Fruit fly (Drosophila melanogaster): ENCODE data around the gene Tango14.

The Tango14 gene

DNA sequence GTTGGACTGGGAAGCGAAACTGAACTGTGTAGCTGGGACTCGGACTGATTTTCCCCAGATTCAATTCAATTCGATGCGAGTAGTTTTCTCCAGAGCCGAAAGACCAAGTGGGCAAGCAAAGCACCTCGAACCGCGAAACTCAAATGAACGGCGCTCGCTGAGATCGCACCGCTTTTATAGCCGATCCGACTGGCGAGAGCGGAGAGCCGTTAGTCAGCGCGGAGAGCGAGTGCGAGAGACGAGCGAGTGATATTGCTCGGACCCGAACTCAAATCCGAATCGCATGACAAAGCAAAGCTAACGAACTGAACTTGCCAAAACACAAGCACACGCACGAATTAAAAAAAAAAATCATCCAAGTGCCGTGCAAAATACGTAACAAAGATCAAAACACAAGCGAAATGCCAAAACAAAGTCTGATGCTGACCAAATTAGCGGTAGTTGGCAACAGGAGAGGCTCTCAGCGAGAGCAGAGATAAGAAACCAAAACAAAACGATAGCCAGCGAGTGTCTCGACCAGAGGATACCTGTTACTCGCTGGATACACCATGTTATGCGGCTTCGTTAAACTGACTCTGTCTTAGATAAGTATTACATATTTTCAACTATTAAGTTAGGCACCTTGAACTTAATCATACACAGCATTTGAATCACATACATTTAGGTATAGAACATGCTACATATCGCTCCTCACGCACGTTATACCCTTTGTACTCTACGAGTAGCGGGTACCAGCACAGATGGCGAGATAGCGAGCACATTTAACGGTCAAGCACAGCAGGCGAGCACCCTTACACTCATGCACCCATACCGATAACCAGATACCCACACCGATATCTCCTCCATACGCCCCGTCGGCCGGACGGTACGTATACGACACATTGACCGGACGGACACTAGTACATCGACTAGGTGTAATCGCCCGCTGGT, 39.3 kb upstream of the Tango14 start (continued):
- TF ChIP-seq CG11294 (GFP tag; IDR thresholded peaks at IDR 0.05) (peak; percentile 79), CG1621 (tag; optimal IDR thresholded peaks at IDR 0.05) (peak; percentile 55), achi (GFP tag; optimal IDR thresholded peaks at IDR 0.05) (peak; percentile 76), CG8319 (GFP tag; optimal IDR thresholded peaks at IDR 0.05) (peak; percentile 75), CG34406 (GFP tag; optimal IDR thresholded peaks at IDR 0.05) (peak; percentile 78), CG10669 (GFP tag; optimal IDR thresholded peaks at IDR 0.05) (peak; percentile 62), lz (GFP tag; optimal IDR thresholded peaks at IDR 0.05) (peak; percentile 83), pdm3 (GFP tag; optimal IDR thresholded peaks at IDR 0.05) (peak; percentile 85), dsx (GFP tag; optimal IDR thresholded peaks at IDR 0.05; ENCODE audit: poor library complexity, severe bottlenecking) (peak; percentile 34), Hr39 (GFP tag; optimal IDR thresholded peaks at IDR 0.05) (peak; percentile 82), Hr38 (GFP tag; optimal IDR thresholded peaks at IDR 0.05) (no peak), CG10631 (GFP tag; optimal IDR thresholded peaks at IDR 0.05) (peak; percentile 68), Gug (GFP tag; IDR thresholded peaks at IDR 0.05) (peak; percentile 70), Lpt (GFP tag; optimal IDR thresholded peaks at IDR 0.05) (peak; percentile 1), Eip75B (GFP tag; optimal IDR thresholded peaks at IDR 0.05) (peak; percentile 77), CG3032 (tag; optimal IDR thresholded peaks at IDR 0.05) (peak; percentile 48), Ets96B (tag; optimal IDR thresholded peaks at IDR 0.05) (peak; percentile 55)

DNA sequence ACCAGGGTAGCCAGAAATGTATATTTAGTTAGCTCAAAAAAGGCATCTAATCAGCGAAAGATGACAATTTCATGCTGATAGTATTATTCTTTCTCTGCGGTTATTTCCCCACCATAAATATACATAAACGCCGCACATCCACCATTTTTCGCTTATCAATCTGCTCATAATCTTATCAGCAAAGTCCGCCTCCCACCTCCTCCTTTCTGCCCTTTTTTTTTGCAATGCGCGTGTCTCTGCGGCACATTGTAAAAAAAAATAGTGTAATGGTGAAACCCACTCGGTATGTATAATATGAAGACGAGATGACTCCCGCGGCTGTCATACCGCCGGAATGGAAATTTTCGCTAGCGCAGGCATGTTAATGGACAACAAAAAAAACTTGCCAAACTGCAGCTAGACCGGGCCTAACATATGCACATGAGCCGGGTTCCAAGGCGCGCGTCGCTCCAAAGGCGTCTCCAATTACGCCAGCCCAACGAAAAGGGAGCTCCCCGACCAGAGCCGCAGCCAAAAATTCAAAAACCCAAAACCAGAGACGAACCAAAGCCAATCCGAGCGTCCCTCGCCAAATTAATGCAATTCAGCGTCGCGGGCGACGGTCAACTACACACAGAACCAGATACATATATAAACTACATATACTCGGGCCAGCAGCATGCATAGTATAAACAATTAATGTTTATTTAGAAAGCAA, 38.1 kb upstream of the Tango14 start:
- no peak for TF ChIP-seq Gug (GFP tag; IDR thresholded peaks at IDR 0.05)
- TF ChIP-seq CG6163 (GFP tag; IDR thresholded peaks at IDR 0.05): peak; percentile 23; the same call in 1 of the 3 replicates

DNA sequence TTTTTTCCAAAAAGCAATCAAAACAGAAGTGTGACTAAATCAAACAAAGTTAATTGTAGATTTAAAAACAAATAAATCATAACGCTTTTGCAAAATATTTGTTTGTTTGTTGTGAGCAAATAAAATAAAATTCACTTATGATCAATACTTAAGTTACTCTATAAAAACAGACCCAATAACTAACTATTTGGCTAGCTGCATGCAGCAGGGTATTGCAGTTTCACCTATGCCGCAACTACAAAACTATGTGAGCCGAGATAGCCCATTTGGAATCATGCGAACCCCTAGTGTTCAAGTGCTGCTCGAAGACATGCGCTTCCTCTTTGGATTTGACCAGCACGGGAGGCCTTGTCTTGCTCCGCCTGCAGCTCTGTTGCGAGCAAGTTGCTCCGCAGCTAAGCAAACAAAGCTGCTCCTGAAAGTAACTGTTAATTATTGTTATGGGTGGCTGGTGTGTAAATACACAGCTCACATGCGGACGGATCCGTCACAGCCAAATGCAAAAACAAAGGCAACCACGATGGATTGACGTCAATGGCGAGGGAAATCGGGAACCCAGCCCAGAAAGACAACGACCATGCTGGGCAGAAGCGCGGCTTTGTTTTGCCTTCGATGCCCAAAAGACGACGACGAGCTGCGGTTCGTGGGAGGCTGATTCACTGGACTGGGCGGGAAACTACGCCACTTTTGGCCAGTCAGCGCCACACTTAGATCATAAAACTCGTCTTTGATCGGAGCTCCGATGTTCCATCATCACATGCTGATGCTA, 36.3 kb upstream of the Tango14 start:
- TF ChIP-seq Sox15 (GFP tag; optimal IDR thresholded peaks at IDR 0.05): no peak
- TF ChIP-seq CG6808 (GFP tag; optimal IDR thresholded peaks at IDR 0.05): no peak
- TF ChIP-seq Lpt (GFP tag; optimal IDR thresholded peaks at IDR 0.05): no peak
- no peak for TF ChIP-seq dsx (GFP tag; optimal IDR thresholded peaks at IDR 0.05; ENCODE audit: poor library complexity, severe bottlenecking)
- no peak for TF ChIP-seq CG8632 (GFP tag; optimal IDR thresholded peaks at IDR 0.05)
- TF ChIP-seq CG3032 (tag; optimal IDR thresholded peaks at IDR 0.05): no peak
- TF ChIP-seq net (GFP tag; optimal IDR thresholded peaks at IDR 0.05): no peak
- TF ChIP-seq CG7368 (GFP tag; optimal IDR thresholded peaks at IDR 0.05): no peak
- TF ChIP-seq CG4318 (GFP tag; optimal IDR thresholded peaks at IDR 0.05): no peak
- TF ChIP-seq svp (GFP tag): peak; percentile 34
- peak; percentile 21 for TF ChIP-seq Eip78C (GFP tag)
- no peak for TF ChIP-seq Sox102F (GFP tag; optimal IDR thresholded peaks at IDR 0.05)
- no peak for TF ChIP-seq vri (GFP tag; optimal IDR thresholded peaks at IDR 0.05)

DNA sequence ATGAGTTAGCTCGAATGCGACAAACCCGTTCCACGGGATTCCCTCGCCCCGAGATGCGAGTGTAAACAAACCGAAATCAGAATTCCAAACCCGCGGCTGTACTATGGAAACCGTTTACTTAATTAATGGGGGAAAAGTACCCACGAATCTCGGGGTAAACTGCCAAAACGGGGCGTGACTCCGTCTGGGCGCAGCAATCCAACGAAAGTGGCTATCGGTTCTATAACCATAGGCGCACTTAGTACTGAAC, 35.8 kb upstream of the Tango14 start:
- TF ChIP-seq CG16779 (tag; optimal IDR thresholded peaks at IDR 0.05) (no peak), fkh (GFP tag; optimal IDR thresholded peaks at IDR 0.05) (peak; percentile 29)
